Fruit fly (Drosophila melanogaster) whole organism, wandering third instar larva: Measurements from ENCODE around the gene Nct.

ENCODE experiments used
- CG9705 ChIP-seq: fragments of 200-800 bp; sonication (Bioruptor generic); optimal IDR thresholded peaks from 2 replicates; lab custom pipeline; 2018; ENCODE audit warnings: missing biosample characterization, mild to moderate bottlenecking, missing genetic modification characterization
- CrebA ChIP-seq: fragments of 200-800 bp; sonication (Bioruptor generic); optimal IDR thresholded peaks from 2 replicates; lab custom pipeline; 2016; ENCODE audit warnings: missing biosample characterization, mild to moderate bottlenecking, missing genetic modification characterization, borderline replicate concordance
- Hr78 ChIP-seq: fragments of >200 bp; optimal IDR thresholded peaks from 2 replicates; lab custom pipeline; 2017; ENCODE audit warnings: missing biosample characterization, missing genetic modification characterization
- Vsx2 ChIP-seq: fragments of 200-300, 225-300 bp; sonication (Bioruptor generic); optimal IDR thresholded peaks from 2 replicates; lab custom pipeline; 2018; ENCODE audit warnings: missing biosample characterization, missing genetic modification characterization; ENCODE audit not compliant: partially characterized antibody
- br ChIP-seq: fragments of 200-800 bp; sonication (Bioruptor generic); optimal IDR thresholded peaks from 2 replicates; lab custom pipeline; 2016; ENCODE audit warnings: missing biosample characterization, missing genetic modification characterization
- jim ChIP-seq: fragments of 175-275, 200-325 bp; sonication (Bioruptor generic); optimal IDR thresholded peaks from 2 replicates; lab custom pipeline; 2016; ENCODE audit warnings: missing biosample characterization, mild to moderate bottlenecking, missing genetic modification characterization
- lola ChIP-seq: fragments of >200 bp; optimal IDR thresholded peaks from 2 replicates; lab custom pipeline; 2017; ENCODE audit warnings: missing biosample characterization, missing genetic modification characterization
- psq ChIP-seq: fragments of 200-800 bp; sonication (Bioruptor generic); optimal IDR thresholded peaks from 3 replicates; lab custom pipeline; 2017; ENCODE audit warnings: missing biosample characterization, mild to moderate bottlenecking, missing genetic modification characterization, moderate library complexity
- rgr ChIP-seq: fragments of 200-800 bp; sonication (Bioruptor generic); optimal IDR thresholded peaks from 3 replicates; lab custom pipeline; 2016; ENCODE audit warnings: missing biosample characterization, mild to moderate bottlenecking, missing genetic modification characterization
- usp ChIP-seq: fragments of >200 bp; optimal IDR thresholded peaks from 2 replicates; lab custom pipeline; 2017; ENCODE audit warnings: missing biosample characterization, missing genetic modification characterization

DNA sequence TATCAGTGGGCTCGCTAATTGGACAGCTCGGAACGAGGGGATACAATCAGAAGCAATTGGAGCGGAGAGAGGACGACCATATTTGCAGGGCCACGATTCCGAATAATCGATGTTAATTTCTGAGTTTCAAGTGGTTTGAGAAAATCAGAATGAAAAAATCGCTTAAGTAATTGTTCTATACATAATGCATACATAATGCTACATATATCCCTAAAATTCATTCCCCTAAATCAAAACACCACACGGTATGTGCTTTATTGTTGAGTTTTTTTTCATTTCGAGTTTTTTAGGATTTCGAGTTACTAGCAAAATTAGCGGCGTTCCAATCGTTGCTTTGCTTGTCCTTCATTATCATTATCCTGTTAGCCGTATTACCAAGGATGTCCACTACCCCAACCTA is 25.9 kb upstream of the Nct start, which contains the start of gene niki:
- no peak for TF ChIP-seq jim (GFP tag; lab: Kevin White, UChicago)
- no peak for TF ChIP-seq usp
- no peak for TF ChIP-seq CG9705
- TF ChIP-seq Vsx2 (GFP tag; lab: Kevin White, UChicago): no peak
- no peak for TF ChIP-seq psq (GFP tag; lab: Kevin White, UChicago)
- no peak for TF ChIP-seq lola (GFP tag; lab: Kevin White, UChicago)
- TF ChIP-seq CrebA (GFP tag; lab: Kevin White, UChicago): no peak
- no peak for TF ChIP-seq Hr78 (GFP tag; lab: Kevin White, UChicago)
- no peak for TF ChIP-seq rgr (GFP tag; lab: Kevin White, UChicago)
- TF ChIP-seq br: no peak
